Worm (Caenorhabditis elegans) whole organism, young adult: ENCODE data around the gene C54D10.4.

Experiments
- B0035.1 ChIP-seq: sonication (generic microtip); optimal IDR thresholded peaks from 2 replicates; lab custom pipeline; 2016; ENCODE audit warnings: missing genetic modification characterization, mild to moderate bottlenecking, missing compliant biosample characterization, missing genotype, missing genetic modification reagents
- B0261.1 ChIP-seq: sonication (generic microtip); optimal IDR thresholded peaks from 2 replicates; lab custom pipeline; 2016; ENCODE audit warnings: mild to moderate bottlenecking, missing genetic modification characterization, moderate library complexity, missing compliant biosample characterization
- C17E4.6 ChIP-seq: fragments of 200-800 bp; sonication (Bioruptor generic); IDR thresholded peaks from 2 replicates; pipeline ENCODE4 v1.3.6; 2022; ENCODE audit warnings: missing genetic modification reagents, missing genetic modification characterization, missing compliant biosample characterization
- F39B2.1 ChIP-seq: fragments of 200-800 bp; sonication (Bioruptor generic); IDR thresholded peaks from 2 replicates; pipeline ENCODE4 v1.3.6; 2022; ENCODE audit warnings: missing genetic modification reagents, missing genetic modification characterization, missing compliant biosample characterization
- F55B11.4 ChIP-seq: sonication (generic microtip); optimal IDR thresholded peaks from 2 replicates; lab custom pipeline; 2016; ENCODE audit warnings: missing compliant biosample characterization, missing genetic modification characterization, borderline replicate concordance; ENCODE audit not compliant: insufficient read depth
- T07F8.4 ChIP-seq: sonication (generic microtip); optimal IDR thresholded peaks from 2 replicates; lab custom pipeline; 2016; ENCODE audit warnings: mild to moderate bottlenecking, missing genetic modification characterization, moderate library complexity, missing compliant biosample characterization
- T26A5.8 ChIP-seq: sonication (generic microtip); optimal IDR thresholded peaks from 2 replicates; lab custom pipeline; 2016; ENCODE audit warnings: missing genetic modification characterization, missing compliant biosample characterization
- Y56A3A.18 ChIP-seq: fragments of 200-800 bp; sonication (Bioruptor generic); IDR thresholded peaks from 2 replicates; pipeline ENCODE4 v1.3.6; 2022; ENCODE audit warnings: missing genetic modification reagents, missing genetic modification characterization, missing compliant biosample characterization
- aptf-3 ChIP-seq: fragments of 200-800 bp; sonication (Bioruptor generic); IDR thresholded peaks from 2 replicates; pipeline ENCODE4 v1.3.6; 2022; ENCODE audit warnings: missing genetic modification characterization, missing compliant biosample characterization
- atf-7 ChIP-seq: sonication (generic microtip); optimal IDR thresholded peaks from 2 replicates; lab custom pipeline; 2017; ENCODE audit warnings: mild to moderate bottlenecking, missing genetic modification characterization, missing compliant biosample characterization
- cebp-1 ChIP-seq, 2 experiments: fragments of 200-800 bp in 1 of 2; sonication (Bioruptor generic) in 1 of 2; sonication (generic microtip) in 1 of 2; IDR thresholded peaks in 1 of 2; optimal IDR thresholded peaks in 1 of 2; 2 replicates each; pipeline versions ENCODE4 v1.3.6 to Lab custom; 2017 to 2022; ENCODE audit warnings: missing compliant biosample characterization in 2 of 2, missing genetic modification characterization in 2 of 2, mild to moderate bottlenecking in 1 of 2, missing genetic modification reagents in 1 of 2, moderate library complexity in 1 of 2
- ceh-40 ChIP-seq: fragments of 200-800 bp; sonication (Bioruptor generic); IDR thresholded peaks from 2 replicates; pipeline ENCODE4 v1.3.6; 2022; ENCODE audit warnings: missing genetic modification characterization, missing compliant biosample characterization
- ceh-58 ChIP-seq: fragments of 200-800 bp; sonication (Bioruptor generic); IDR thresholded peaks from 2 replicates; pipeline ENCODE4 v1.3.6; 2022; ENCODE audit warnings: missing genetic modification characterization, missing compliant biosample characterization
- chd-7 ChIP-seq: sonication (generic microtip); optimal IDR thresholded peaks from 2 replicates; lab custom pipeline; 2016; ENCODE audit warnings: mild to moderate bottlenecking, missing genetic modification characterization, moderate library complexity, missing compliant biosample characterization
- dpl-1 ChIP-seq: fragments of 150-350 bp; optimal IDR thresholded peaks from 2 replicates; lab custom pipeline; 2014; ENCODE audit warnings: missing biosample characterization, missing genetic modification reagents, missing genetic modification characterization
- ekl-4 ChIP-seq: fragments of 200-800 bp; sonication (Bioruptor generic); IDR thresholded peaks from 2 replicates; pipeline ENCODE4 v1.3.6; 2022; ENCODE audit warnings: missing genetic modification reagents, missing genetic modification characterization, missing compliant biosample characterization
- gei-17 ChIP-seq: fragments of 200-800 bp; sonication (Bioruptor generic); optimal IDR thresholded peaks from 2 replicates; lab custom pipeline; 2018; ENCODE audit warnings: mild to moderate bottlenecking, missing genetic modification characterization, missing compliant biosample characterization
- hlh-12 ChIP-seq: sonication (generic microtip); optimal IDR thresholded peaks from 2 replicates; lab custom pipeline; 2016; ENCODE audit warnings: missing genetic modification characterization, missing compliant biosample characterization
- lag-1 ChIP-seq: fragments of 200-800 bp; sonication (Bioruptor generic); IDR thresholded peaks from 2 replicates; pipeline ENCODE4 v1.3.6; 2022; ENCODE audit warnings: missing genetic modification reagents, missing genetic modification characterization, missing compliant biosample characterization
- lin-40 ChIP-seq: sonication (generic microtip); optimal IDR thresholded peaks from 2 replicates; lab custom pipeline; 2016; ENCODE audit warnings: missing genetic modification characterization, mild to moderate bottlenecking, missing compliant biosample characterization, missing genotype, missing genetic modification reagents
- lsl-1 ChIP-seq: fragments of 200-800 bp; sonication (Bioruptor generic); optimal IDR thresholded peaks from 2 replicates; lab custom pipeline; 2018; ENCODE audit warnings: mild to moderate bottlenecking, missing genetic modification characterization, moderate library complexity, missing compliant biosample characterization
- madf-3 ChIP-seq: fragments of 200-800 bp; sonication (Bioruptor generic); IDR thresholded peaks from 2 replicates; pipeline ENCODE4 v1.3.6; 2022; ENCODE audit warnings: missing genetic modification reagents, missing genetic modification characterization, missing compliant biosample characterization
- madf-6 ChIP-seq: fragments of 200-800 bp; sonication (Bioruptor generic); IDR thresholded peaks from 2 replicates; pipeline ENCODE4 v1.3.6; 2022; ENCODE audit warnings: missing genetic modification reagents, missing genetic modification characterization, missing compliant biosample characterization
- mel-28 ChIP-seq: sonication (generic microtip); optimal IDR thresholded peaks from 2 replicates; lab custom pipeline; 2016; ENCODE audit warnings: borderline replicate concordance, mild to moderate bottlenecking, missing genetic modification characterization, missing compliant biosample characterization
- nfya-2 ChIP-seq: fragments of 200-800 bp; sonication (Bioruptor generic); IDR thresholded peaks from 2 replicates; pipeline ENCODE4 v1.3.6; 2022; ENCODE audit warnings: missing genetic modification reagents, missing genetic modification characterization, missing compliant biosample characterization
- nhr-80 ChIP-seq: sonication (generic microtip); optimal IDR thresholded peaks from 2 replicates; lab custom pipeline; 2016; ENCODE audit warnings: missing genetic modification characterization, missing compliant biosample characterization
- nhr-90 ChIP-seq: sonication (generic microtip); optimal IDR thresholded peaks from 2 replicates; lab custom pipeline; 2016; ENCODE audit warnings: missing genotype, mild to moderate bottlenecking, missing genetic modification characterization, missing compliant biosample characterization
- pbrm-1 ChIP-seq: fragments of 200-800 bp; sonication (Bioruptor generic); IDR thresholded peaks from 2 replicates; pipeline ENCODE4 v1.3.6; 2022; ENCODE audit warnings: missing genetic modification reagents, missing genetic modification characterization, missing compliant biosample characterization
- pha-4 ChIP-seq: fragments of 150-350 bp; sonication (generic microtip); optimal IDR thresholded peaks from 2 replicates; lab custom pipeline; 2014; ENCODE audit warnings: missing biosample characterization, missing genetic modification reagents, missing genetic modification characterization
- rpc-1 ChIP-seq, 2 experiments: fragments of 150-350 bp in 1 of 2; sonication (generic microtip) in 1 of 2; optimal IDR thresholded peaks; 2 replicates each; lab custom pipeline; 2014 to 2018; ENCODE audit warnings: missing biosample characterization in 1 of 2, missing genetic modification characterization in 1 of 2, missing genetic modification reagents in 1 of 2, missing genotype in 1 of 2
- snpc-1.3 ChIP-seq: sonication (generic microtip); optimal IDR thresholded peaks from 2 replicates; lab custom pipeline; 2017; ENCODE audit warnings: missing genetic modification characterization, mild to moderate bottlenecking, missing compliant biosample characterization, antibody characterized with exemption, moderate library complexity, missing genotype, missing genetic modification reagents; ENCODE audit not compliant: insufficient read depth
- unc-130 ChIP-seq: sonication (generic microtip); optimal IDR thresholded peaks from 2 replicates; lab custom pipeline; 2016; ENCODE audit warnings: missing genetic modification reagents, missing genetic modification characterization, missing compliant biosample characterization
- unc-62 ChIP-seq: fragments of 150-350 bp; optimal IDR thresholded peaks from 2 replicates; lab custom pipeline; 2014; ENCODE audit warnings: missing biosample characterization, missing genetic modification reagents, missing genetic modification characterization
- zfh-2 ChIP-seq: fragments of 200-800 bp; sonication (Bioruptor generic); conservative IDR thresholded peaks from 2 replicates; pipeline ENCODE4 v1.3.6; 2022; ENCODE audit warnings: missing genetic modification reagents, missing genetic modification characterization, missing compliant biosample characterization

The C54D10.4 gene

DNA sequence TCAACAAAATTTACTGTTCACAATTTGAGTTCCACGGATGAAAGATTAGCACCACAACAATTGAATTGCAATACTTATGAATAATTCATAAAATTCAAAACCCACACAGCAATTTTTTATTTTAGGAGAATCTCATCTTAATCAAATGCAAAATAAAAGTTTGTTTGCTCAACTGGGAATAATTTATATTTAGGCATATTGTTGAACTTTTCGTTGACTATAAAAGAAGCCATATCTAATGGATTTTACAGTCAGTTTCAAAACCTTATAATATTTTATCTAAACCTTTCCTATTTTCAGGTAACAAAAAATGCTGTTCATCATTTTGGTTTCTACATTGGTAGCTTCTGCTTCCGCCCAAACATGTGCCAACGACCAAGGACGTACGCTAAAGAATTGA lies 2.5 kb downstream of the C54D10.4 start, which contains the start of gene C54D10.3:
Gene C54D10.3, plus strand, starts transcription at position 301 of the 400 bp plus-strand sequence.
- TF ChIP-seq mel-28 (no peak), atf-7 (tag; lab: Kevin White, UChicago) (no peak), B0261.1 (no peak), snpc-1.3 (tag; lab: Kevin White, UChicago) (no peak), lag-1 (GFP tag; lab: Robert Waterston, UW) (no peak), C17E4.6 (GFP tag; lab: Robert Waterston, UW) (no peak), aptf-3 (no peak), madf-3 (GFP tag; lab: Robert Waterston, UW) (no peak), gei-17 (GFP tag; lab: Kevin White, UChicago) (no peak), hlh-12 (tag; lab: Kevin White, UChicago) (no peak), ekl-4 (GFP tag; lab: Robert Waterston, UW) (no peak), ceh-58 (GFP tag; lab: Robert Waterston, UW) (no peak), pha-4 (tag; lab: Kevin White, UChicago) (no peak), B0035.1 (no peak), F55B11.4 (tag; lab: Kevin White, UChicago) (no peak)
- TF ChIP-seq, all 124 proteins: peak for 0

DNA sequence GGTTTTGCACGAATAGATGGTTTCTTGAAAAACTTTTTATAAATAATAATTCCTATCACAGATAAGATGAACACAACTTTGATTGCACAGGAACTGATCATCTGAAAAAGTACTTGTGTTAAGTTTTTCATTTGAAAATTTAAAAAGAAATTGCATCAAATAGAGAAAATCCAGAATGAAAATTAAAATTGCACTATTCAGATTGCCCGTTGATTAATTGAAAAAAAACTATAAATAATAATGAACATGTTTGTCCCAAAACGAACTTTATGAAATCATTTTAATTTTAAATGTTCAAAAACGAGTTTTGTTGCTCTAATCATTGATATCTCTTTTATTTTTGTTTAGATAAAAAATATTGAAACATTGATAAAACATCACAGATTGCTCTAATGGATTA lies 3.5 kb downstream of the C54D10.4 start, which contains the start of gene cdr-3:
Gene cdr-3, minus strand, starts transcription at position 101 of the 400 bp plus-strand sequence.
- no peak for TF ChIP-seq ceh-40 (GFP tag; lab: Robert Waterston, UW)
- TF ChIP-seq lin-40 (tag; lab: Kevin White, UChicago) = no peak
- no peak for TF ChIP-seq rpc-1 (optimal IDR thresholded peaks at IDR 0.05; lab: Kevin White, UChicago)
- no peak for TF ChIP-seq rpc-1 (tag; optimal IDR thresholded peaks at IDR 0.05; lab: Kevin White, UChicago)
- TF ChIP-seq T26A5.8 (tag; lab: Kevin White, UChicago) = no peak
- no peak for TF ChIP-seq nfya-2 (GFP tag; lab: Robert Waterston, UW)
- TF ChIP-seq pha-4 (tag; lab: Kevin White, UChicago) = no peak
- no peak for TF ChIP-seq dpl-1 (GFP tag; lab: Kevin White, UChicago)
- no peak for TF ChIP-seq F39B2.1
- no peak for TF ChIP-seq T07F8.4 (tag; lab: Kevin White, UChicago)
- no peak for TF ChIP-seq unc-130
- TF ChIP-seq nhr-90 (tag; lab: Kevin White, UChicago) = no peak
- TF ChIP-seq chd-7 (tag; lab: Kevin White, UChicago) = no peak

DNA sequence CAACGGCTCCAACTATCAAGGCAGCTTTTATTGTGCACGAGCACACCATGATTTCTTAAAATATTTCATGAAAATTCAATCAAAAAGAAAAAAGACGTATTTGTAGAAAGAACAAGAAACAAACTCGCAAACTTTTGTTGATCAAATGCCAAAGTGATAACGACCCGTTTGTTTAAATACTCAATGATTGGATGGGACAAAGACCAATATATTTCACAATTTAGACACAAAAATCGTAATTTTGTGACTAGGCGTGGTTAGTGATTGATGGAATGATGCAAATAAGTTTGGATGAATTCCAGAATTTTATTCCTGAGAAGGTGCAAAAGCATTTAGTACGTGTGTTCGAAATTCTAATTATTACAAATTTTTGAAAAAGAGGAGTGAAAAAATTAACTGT lies 5.1 kb downstream of the C54D10.4 start, which contains the start of gene cdr-2:
Gene cdr-2, minus strand, starts transcription at position 54 of the 400 bp plus-strand sequence.
- TF ChIP-seq zfh-2 (GFP tag; lab: Robert Waterston, UW) (no peak), atf-7 (tag; lab: Kevin White, UChicago) (no peak), ceh-40 (GFP tag; lab: Robert Waterston, UW) (no peak), cebp-1 (GFP tag; IDR thresholded peaks at IDR 0.05; lab: Robert Waterston, UW) (peak; percentile 47; the same call in 1 of the 2 replicates), cebp-1 (tag; optimal IDR thresholded peaks at IDR 0.05; lab: Kevin White, UChicago) (no peak), nhr-80 (tag; lab: Kevin White, UChicago) (peak; percentile 73), madf-6 (no peak), Y56A3A.18 (GFP tag; lab: Robert Waterston, UW) (no peak), pbrm-1 (GFP tag; lab: Robert Waterston, UW) (no peak)

DNA sequence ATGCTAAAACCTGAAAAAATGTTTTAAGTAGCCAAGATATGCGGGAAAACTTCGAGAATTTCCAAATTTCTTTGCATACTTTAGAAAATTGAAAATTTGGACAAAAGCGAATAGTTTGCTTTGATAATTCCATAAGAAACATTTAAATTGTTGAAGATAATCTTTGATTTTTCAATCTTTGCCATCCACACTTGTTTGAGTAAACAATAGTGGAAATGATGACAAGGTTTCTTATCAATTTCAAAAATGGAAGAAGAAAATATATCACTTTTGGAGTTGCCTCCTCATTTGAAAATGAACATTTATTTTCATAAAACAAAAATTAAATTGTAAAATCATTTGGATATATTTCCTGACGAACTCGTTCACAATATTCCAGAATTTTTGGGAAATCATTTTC lies 6.4 kb downstream of the C54D10.4 start:
- no peak for TF ChIP-seq lsl-1 (GFP tag; lab: Kevin White, UChicago)
- TF ChIP-seq nhr-80 (tag; lab: Kevin White, UChicago) = peak; percentile 0
- no peak for TF ChIP-seq unc-62 (GFP tag; lab: Kevin White, UChicago)
